Worm (Caenorhabditis elegans) whole organism, L1 larva: ENCODE data around the gene spig-7.

ENCODE experiments used
- aly-2 ChIP-seq: fragments of 150-350 bp; optimal IDR thresholded peaks from 2 replicates; lab custom pipeline; 2014; ENCODE audit warnings: missing biosample characterization, missing genetic modification characterization
- egl-27 ChIP-seq, 2 experiments: fragments of 150-350 bp in 1 of 2; sonication (generic microtip); optimal IDR thresholded peaks; 3 replicates each; lab custom pipeline; 2017 to 2018; ENCODE audit warnings: missing biosample characterization in 2 of 2, missing genetic modification characterization in 2 of 2, missing genetic modification reagents in 2 of 2
- fkh-10 ChIP-seq: sonication (generic microtip); optimal IDR thresholded peaks from 2 replicates; lab custom pipeline; 2017; ENCODE audit warnings: missing biosample characterization, missing genetic modification reagents, missing genetic modification characterization
- lir-3 ChIP-seq: sonication (generic microtip); optimal IDR thresholded peaks from 2 replicates; lab custom pipeline; 2016; ENCODE audit warnings: mild to moderate bottlenecking, missing genetic modification characterization, moderate library complexity, missing compliant biosample characterization; ENCODE audit not compliant: poor library complexity
- mab-9 ChIP-seq: fragments of 200-800 bp; sonication (Bioruptor generic); IDR thresholded peaks from 2 replicates; pipeline ENCODE4 v1.3.6; 2022; ENCODE audit warnings: missing genetic modification reagents, missing genetic modification characterization, missing compliant biosample characterization
- nhr-12 ChIP-seq: sonication (generic microtip); optimal IDR thresholded peaks from 2 replicates; lab custom pipeline; 2017; ENCODE audit warnings: missing biosample characterization, missing genetic modification characterization
- nhr-19 ChIP-seq: fragments of 200-800 bp; sonication (Bioruptor generic); conservative IDR thresholded peaks from 2 replicates; pipeline ENCODE4 v1.3.6; 2022; ENCODE audit warnings: missing genetic modification characterization, missing compliant biosample characterization
- nhr-237 ChIP-seq: fragments of 150-350 bp; optimal IDR thresholded peaks from 2 replicates; lab custom pipeline; 2014; ENCODE audit warnings: missing biosample characterization, missing genetic modification characterization
- pqm-1 ChIP-seq: sonication (generic microtip); optimal IDR thresholded peaks from 3 replicates; lab custom pipeline; 2017; ENCODE audit warnings: missing biosample characterization, missing genetic modification characterization
- skn-1 ChIP-seq: fragments of 150-350 bp; optimal IDR thresholded peaks from 2 replicates; lab custom pipeline; 2014; ENCODE audit warnings: missing biosample characterization, missing genetic modification characterization

- TF ChIP-seq pqm-1 (tag; lab: Kevin White, UChicago) (no peak), nhr-19 (GFP tag; lab: Robert Waterston, UW) (no peak), lir-3 (no peak), nhr-12 (tag; lab: Kevin White, UChicago) (no peak), nhr-237 (tag; lab: Kevin White, UChicago) (no peak), egl-27 (tag; optimal IDR thresholded peaks at IDR 0.05; lab: Kevin White, UChicago) (no peak), fkh-10 (GFP tag; lab: Kevin White, UChicago) (no peak), skn-1 (tag; lab: Kevin White, UChicago) (no peak), aly-2 (no peak), mab-9 (GFP tag; lab: Robert Waterston, UW) (no peak)
Observed at ce11 chrV:1464543-1465040, 30.0 kb upstream of the spig-7 start, which contains the start of the genes fpn-1.2 and pqn-54.
